Fruit fly (Drosophila melanogaster): ENCODE measurements around the gene CG10864.

Gene CG10864

DNA sequence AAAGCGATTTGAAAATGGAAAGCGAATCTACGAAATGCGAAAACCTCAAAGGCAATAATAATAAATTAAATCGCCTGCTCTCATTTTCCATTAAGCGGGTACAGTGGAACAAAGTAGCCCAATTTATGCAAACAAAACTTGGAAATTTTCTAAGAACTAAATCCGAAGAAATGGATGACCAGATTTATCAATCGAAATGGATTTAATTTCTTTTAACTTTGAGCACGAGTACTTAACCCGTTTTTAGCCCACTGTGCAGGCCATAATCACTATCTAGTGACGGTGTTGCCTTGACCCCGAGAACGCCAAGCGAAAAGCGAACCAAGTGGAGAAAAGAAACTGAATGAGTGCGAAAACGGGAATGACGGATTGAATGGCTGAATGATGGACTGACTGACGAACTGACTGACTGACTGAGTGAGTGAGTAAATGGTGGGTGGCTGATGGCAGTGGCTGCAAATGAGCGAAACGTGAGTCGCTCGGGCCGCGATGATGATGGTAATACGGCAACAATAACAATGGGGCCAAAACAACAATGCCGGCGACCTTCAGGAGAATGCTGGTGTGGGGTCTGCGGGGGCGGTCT is 44.9 kb upstream of the CG10864 start (continued):
- TF ChIP-seq repo (GFP tag; optimal IDR thresholded peaks at IDR 0.05) (no peak), CkIIα-i1 (GFP tag; IDR thresholded peaks at IDR 0.05) (no peak), CG5953 (GFP tag; IDR thresholded peaks at IDR 0.05) (no peak), CG12104 (GFP tag; optimal IDR thresholded peaks at IDR 0.05) (no peak), CG8765 (GFP tag; IDR thresholded peaks at IDR 0.05) (peak; percentile 47; the same call in 1 of the 2 replicates), NfI (GFP tag; optimal IDR thresholded peaks at IDR 0.05) (peak; percentile 51), so (GFP tag; IDR thresholded peaks at IDR 0.05) (0 out of 3 replicates have a peak, but pooled peaks have one; percentile 40), CG1024 (GFP tag; IDR thresholded peaks at IDR 0.05) (no peak), tup (GFP tag; optimal IDR thresholded peaks at IDR 0.05) (no peak), Tbp (GFP tag; optimal IDR thresholded peaks at IDR 0.05) (no peak), CG2712 (tag; optimal IDR thresholded peaks at IDR 0.05) (no peak), CG9727 (GFP tag; optimal IDR thresholded peaks at IDR 0.05) (no peak), lov (optimal IDR thresholded peaks at IDR 0.05) (no peak), lov (GFP tag; IDR thresholded peaks at IDR 0.05) (no peak), CG3847 (GFP tag; IDR thresholded peaks at IDR 0.05) (peak; percentile 46; the same call in 1 of the 2 replicates), unpg (GFP tag; optimal IDR thresholded peaks at IDR 0.05) (no peak), btn (GFP tag; optimal IDR thresholded peaks at IDR 0.05) (no peak), sna (GFP tag; IDR thresholded peaks at IDR 0.05; ENCODE audit: partially characterized antibody) (no peak), az2 (GFP tag; optimal IDR thresholded peaks at IDR 0.05) (peak; percentile 36), dysf (GFP tag; IDR thresholded peaks at IDR 0.05) (peak; percentile 64; the same call in 2 of the 3 replicates), p53 (GFP tag; optimal IDR thresholded peaks at IDR 0.05) (no peak), ind (GFP tag; optimal IDR thresholded peaks at IDR 0.05) (peak; percentile 45), bab2 (GFP tag; optimal IDR thresholded peaks at IDR 0.05) (no peak), CG14050 (GFP tag; IDR thresholded peaks at IDR 0.05) (peak; percentile 45; the same call in 2 of the 3 replicates), CG6272 (GFP tag; IDR thresholded peaks at IDR 0.05) (peak; percentile 60), Sox100B (GFP tag; optimal IDR thresholded peaks at IDR 0.05) (no peak), CG7745 (tag; optimal IDR thresholded peaks at IDR 0.05) (no peak), nom (GFP tag; optimal IDR thresholded peaks at IDR 0.05) (peak; percentile 45), CG12942 (GFP tag; optimal IDR thresholded peaks at IDR 0.05) (no peak), Stat92E (GFP tag; optimal IDR thresholded peaks at IDR 0.05) (no peak), CG17385 (GFP tag; optimal IDR thresholded peaks at IDR 0.05) (peak; percentile 22), CG15011 (GFP tag; optimal IDR thresholded peaks at IDR 0.05) (no peak), CG10565 (GFP tag; optimal IDR thresholded peaks at IDR 0.05) (no peak), CG7963 (GFP tag; IDR thresholded peaks at IDR 0.05; ENCODE audit: partially characterized antibody) (no peak), CG14860 (GFP tag; IDR thresholded peaks at IDR 0.05; ENCODE audit: partially characterized antibody) (no peak), danr (GFP tag; IDR thresholded peaks at IDR 0.05) (0 out of 2 replicates have a peak, but pooled peaks have one; percentile 21), eyg (GFP tag; optimal IDR thresholded peaks at IDR 0.05) (no peak), CG10267 (tag; optimal IDR thresholded peaks at IDR 0.05) (no peak), Dip3 (GFP tag; optimal IDR thresholded peaks at IDR 0.05) (peak; percentile 64), vvl (GFP tag; IDR thresholded peaks at IDR 0.05) (no peak; the same call in 1 of the 2 replicates), MESR4 (GFP tag; optimal IDR thresholded peaks at IDR 0.05) (no peak), CG2202 (tag; optimal IDR thresholded peaks at IDR 0.05) (no peak), Antp (GFP tag; optimal IDR thresholded peaks at IDR 0.05) (peak; percentile 25), Lhr (GFP tag; optimal IDR thresholded peaks at IDR 0.05) (no peak), CG2199 (GFP tag; IDR thresholded peaks at IDR 0.05) (no peak), CG9215 (GFP tag; IDR thresholded peaks at IDR 0.05) (0 out of 2 replicates have a peak, but pooled peaks have one; percentile 20), CG30020 (tag; optimal IDR thresholded peaks at IDR 0.05) (no peak), CG2889 (GFP tag; IDR thresholded peaks at IDR 0.05) (0 out of 3 replicates have a peak, but pooled peaks have one; percentile 38), ap (GFP tag; IDR thresholded peaks at IDR 0.05) (peak; percentile 35), run (tag; optimal IDR thresholded peaks at IDR 0.05) (no peak), CrebB (tag; optimal IDR thresholded peaks at IDR 0.05) (no peak)

Measured in whole organism, embryonic.